Fruit fly (Drosophila melanogaster) whole organism, wandering third instar larva: ENCODE measurements around the gene CG14147.
A peak's percentile ranks its signal among the peaks of the same experiment; 100 is the strongest.

Experiments used
- Abd-B ChIP-seq: fragments of >200 bp; optimal IDR thresholded peaks from 2 replicates; lab custom pipeline; 2017; ENCODE audit warnings: missing biosample characterization, missing genetic modification characterization
- CG32264 ChIP-seq: fragments of 200-800 bp; sonication (Bioruptor generic); optimal IDR thresholded peaks from 2 replicates; lab custom pipeline; 2016; ENCODE audit warnings: missing biosample characterization, missing genetic modification characterization
- CG9705 ChIP-seq: fragments of 200-800 bp; sonication (Bioruptor generic); optimal IDR thresholded peaks from 2 replicates; lab custom pipeline; 2018; ENCODE audit warnings: missing biosample characterization, mild to moderate bottlenecking, missing genetic modification characterization
- CrebA ChIP-seq: fragments of 200-800 bp; sonication (Bioruptor generic); optimal IDR thresholded peaks from 2 replicates; lab custom pipeline; 2016; ENCODE audit warnings: missing biosample characterization, mild to moderate bottlenecking, missing genetic modification characterization, borderline replicate concordance
- Dfd ChIP-seq: fragments of >200 bp; optimal IDR thresholded peaks from 2 replicates; lab custom pipeline; 2017; ENCODE audit warnings: missing biosample characterization, missing genetic modification characterization
- Dif ChIP-seq: fragments of 200-275, 200-300 bp; sonication (Bioruptor generic); optimal IDR thresholded peaks from 2 replicates; lab custom pipeline; 2018; ENCODE audit warnings: missing biosample characterization, missing genetic modification characterization; ENCODE audit not compliant: partially characterized antibody
- GATAd ChIP-seq: sonication (Bioruptor generic); optimal IDR thresholded peaks from 2 replicates; lab custom pipeline; 2016; ENCODE audit warnings: missing biosample characterization, missing genetic modification characterization
- HLH106 ChIP-seq: fragments of 200-800 bp; optimal IDR thresholded peaks from 3 replicates; lab custom pipeline; 2019; ENCODE audit warnings: missing biosample characterization, mild to moderate bottlenecking, missing genetic modification characterization, moderate library complexity
- Hnf4 ChIP-seq: fragments of 200-800 bp; sonication (Bioruptor generic); optimal IDR thresholded peaks from 2 replicates; lab custom pipeline; 2016; ENCODE audit warnings: missing biosample characterization, mild to moderate bottlenecking, missing genetic modification characterization
- Hr78 ChIP-seq: fragments of >200 bp; optimal IDR thresholded peaks from 2 replicates; lab custom pipeline; 2017; ENCODE audit warnings: missing biosample characterization, missing genetic modification characterization
- Hr83 ChIP-seq: fragments of 200-300 bp; sonication (Bioruptor generic); optimal IDR thresholded peaks from 2 replicates; lab custom pipeline; 2016; ENCODE audit warnings: missing biosample characterization, mild to moderate bottlenecking, missing genetic modification characterization, moderate library complexity; ENCODE audit not compliant: poor library complexity, severe bottlenecking
- Jra ChIP-seq: sonication (Bioruptor generic); optimal IDR thresholded peaks from 2 replicates; lab custom pipeline; 2016; ENCODE audit warnings: missing biosample characterization, missing genetic modification characterization
- Mio ChIP-seq: sonication (Bioruptor generic); optimal IDR thresholded peaks from 2 replicates; lab custom pipeline; 2016; ENCODE audit warnings: missing biosample characterization, missing genetic modification characterization
- N ChIP-seq: fragments of >200 bp; optimal IDR thresholded peaks from 2 replicates; lab custom pipeline; 2018; ENCODE audit warnings: missing biosample characterization, missing external identifiers, missing genetic modification characterization
- OdsH ChIP-seq: fragments of 200-800 bp; sonication (Bioruptor generic); optimal IDR thresholded peaks from 2 replicates; lab custom pipeline; 2016; ENCODE audit warnings: missing biosample characterization, mild to moderate bottlenecking, missing genetic modification characterization
- Rel ChIP-seq, 2 experiments: fragments of 200-800 bp; sonication (Bioruptor generic) in 1 of 2; optimal IDR thresholded peaks; 2 replicates in 1 of 2; 3 replicates in 1 of 2; lab custom pipeline; 2016 to 2019; ENCODE audit warnings: mild to moderate bottlenecking in 2 of 2, missing biosample characterization in 2 of 2, missing genetic modification characterization in 2 of 2, moderate library complexity in 1 of 2
- Sp1 ChIP-seq: fragments of 200-800 bp; sonication (Bioruptor generic); optimal IDR thresholded peaks from 3 replicates; lab custom pipeline; 2019; ENCODE audit warnings: missing biosample characterization, mild to moderate bottlenecking, missing genetic modification characterization, moderate library complexity
- Vsx2 ChIP-seq: fragments of 200-300, 225-300 bp; sonication (Bioruptor generic); optimal IDR thresholded peaks from 2 replicates; lab custom pipeline; 2018; ENCODE audit warnings: missing biosample characterization, missing genetic modification characterization; ENCODE audit not compliant: partially characterized antibody
- br ChIP-seq: fragments of 200-800 bp; sonication (Bioruptor generic); optimal IDR thresholded peaks from 2 replicates; lab custom pipeline; 2016; ENCODE audit warnings: missing biosample characterization, missing genetic modification characterization
- dl ChIP-seq, 2 experiments: fragments of 175-275, 200-275 bp in 1 of 2; fragments of 200-275 bp in 1 of 2; sonication (Bioruptor generic); optimal IDR thresholded peaks; lab custom pipeline; 2018; ENCODE audit warnings: mild to moderate bottlenecking in 2 of 2, missing biosample characterization in 2 of 2, missing genetic modification characterization in 2 of 2, moderate library complexity in 2 of 2; ENCODE audit not compliant: partially characterized antibody in 2 of 2, insufficient read depth in 1 of 2
- dmrt93B ChIP-seq: fragments of 200-800 bp; sonication (Bioruptor generic); optimal IDR thresholded peaks from 2 replicates; lab custom pipeline; 2018; ENCODE audit warnings: missing biosample characterization, mild to moderate bottlenecking, missing genetic modification characterization
- dsf ChIP-seq: sonication (Bioruptor generic); optimal IDR thresholded peaks from 2 replicates; lab custom pipeline; 2016; ENCODE audit warnings: missing biosample characterization, missing genetic modification characterization, borderline replicate concordance
- ey ChIP-seq: fragments of 200-800 bp; sonication (Bioruptor generic); optimal IDR thresholded peaks from 2 replicates; lab custom pipeline; 2016; ENCODE audit warnings: missing biosample characterization, missing genetic modification characterization
- foxo ChIP-seq, 2 experiments: fragments of 200-800 bp; sonication (Bioruptor generic); optimal IDR thresholded peaks; 2 replicates in 1 of 2; 3 replicates in 1 of 2; lab custom pipeline; 2016 to 2017; ENCODE audit warnings: missing biosample characterization in 2 of 2, missing genetic modification characterization in 2 of 2
- fru ChIP-seq: fragments of 200-800 bp; sonication (Bioruptor generic); optimal IDR thresholded peaks from 3 replicates; lab custom pipeline; 2016; ENCODE audit warnings: missing biosample characterization, mild to moderate bottlenecking, missing genetic modification characterization
- h ChIP-seq: fragments of 200-800 bp; sonication (Bioruptor generic); optimal IDR thresholded peaks from 3 replicates; lab custom pipeline; 2016; ENCODE audit warnings: missing biosample characterization, mild to moderate bottlenecking, missing genetic modification characterization
- jim ChIP-seq: fragments of 175-275, 200-325 bp; sonication (Bioruptor generic); optimal IDR thresholded peaks from 2 replicates; lab custom pipeline; 2016; ENCODE audit warnings: missing biosample characterization, mild to moderate bottlenecking, missing genetic modification characterization
- lola ChIP-seq: fragments of >200 bp; optimal IDR thresholded peaks from 2 replicates; lab custom pipeline; 2017; ENCODE audit warnings: missing biosample characterization, missing genetic modification characterization
- pan ChIP-seq: fragments of >200 bp; optimal IDR thresholded peaks from 2 replicates; lab custom pipeline; 2017
- psq ChIP-seq: fragments of 200-800 bp; sonication (Bioruptor generic); optimal IDR thresholded peaks from 3 replicates; lab custom pipeline; 2017; ENCODE audit warnings: missing biosample characterization, mild to moderate bottlenecking, missing genetic modification characterization, moderate library complexity
- rgr ChIP-seq: fragments of 200-800 bp; sonication (Bioruptor generic); optimal IDR thresholded peaks from 3 replicates; lab custom pipeline; 2016; ENCODE audit warnings: missing biosample characterization, mild to moderate bottlenecking, missing genetic modification characterization
- sage ChIP-seq: fragments of 200-800 bp; sonication (Bioruptor generic); optimal IDR thresholded peaks from 2 replicates; lab custom pipeline; 2016; ENCODE audit warnings: missing biosample characterization, mild to moderate bottlenecking, missing genetic modification characterization
- sv ChIP-seq: fragments of 200-800 bp; sonication (Bioruptor generic); optimal IDR thresholded peaks from 3 replicates; lab custom pipeline; 2016; ENCODE audit warnings: missing biosample characterization, missing genetic modification characterization
- tai ChIP-seq: sonication (Bioruptor generic); optimal IDR thresholded peaks from 2 replicates; lab custom pipeline; 2016; ENCODE audit warnings: missing biosample characterization, missing genetic modification characterization
- usp ChIP-seq: fragments of >200 bp; optimal IDR thresholded peaks from 2 replicates; lab custom pipeline; 2017; ENCODE audit warnings: missing biosample characterization, missing genetic modification characterization
- woc ChIP-seq: sonication (Bioruptor generic); optimal IDR thresholded peaks from 2 replicates; lab custom pipeline; 2016; ENCODE audit warnings: missing biosample characterization, mild to moderate bottlenecking, missing genetic modification characterization

CG14147 gene

DNA sequence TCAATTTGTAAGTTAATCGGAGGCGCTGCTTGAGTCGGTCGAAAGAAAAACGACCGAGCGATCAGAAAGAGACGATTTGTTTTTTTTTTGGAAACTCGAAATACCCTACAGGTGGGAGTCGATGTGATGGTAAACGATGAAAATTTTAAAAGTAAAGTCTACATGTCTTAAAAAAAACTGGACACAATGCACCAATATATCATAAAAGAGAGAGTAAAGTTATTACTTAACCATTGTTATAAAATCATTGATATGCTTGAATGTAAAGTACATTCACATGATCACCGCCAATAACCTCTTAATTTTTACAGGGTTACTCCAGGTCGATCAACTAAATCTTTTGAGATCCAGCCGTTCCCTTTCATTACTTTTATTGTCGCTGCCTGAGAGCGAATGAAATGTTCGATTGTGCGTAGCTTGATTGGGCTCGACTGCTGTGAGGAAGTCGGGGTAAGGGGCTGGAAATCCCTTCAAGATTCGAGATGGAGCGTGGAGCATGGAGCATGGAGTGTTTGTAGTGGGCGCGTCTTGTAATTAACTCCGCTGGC is 20.3 kb upstream of the CG14147 start:
- no peak for TF ChIP-seq Dif (GFP tag; lab: Kevin White, UChicago)
- TF ChIP-seq h (GFP tag; lab: Kevin White, UChicago), result peak; percentile 39
- peak; percentile 17 for TF ChIP-seq psq (GFP tag; lab: Kevin White, UChicago)
- TF ChIP-seq CG32264 (GFP tag; lab: Kevin White, UChicago), result no peak
- TF ChIP-seq OdsH (GFP tag; lab: Kevin White, UChicago), result peak; percentile 25
- no peak for TF ChIP-seq rgr (GFP tag; lab: Kevin White, UChicago)
- no peak for TF ChIP-seq Mio (GFP tag; lab: Kevin White, UChicago)
- TF ChIP-seq dl (GFP tag; optimal IDR thresholded peaks at IDR 0.05; lab: Kevin White, UChicago; ENCODE audit: insufficient read depth in 1 of 2, partially characterized antibody in 2 of 2), result no peak
- peak; percentile 37 for TF ChIP-seq ey (GFP tag; lab: Kevin White, UChicago)
- peak; percentile 75 for TF ChIP-seq fru (GFP tag; lab: Kevin White, UChicago)
- TF ChIP-seq Abd-B (GFP tag; lab: Kevin White, UChicago), result no peak
- peak; percentile 64 for TF ChIP-seq woc (GFP tag; lab: Kevin White, UChicago)
- no peak for TF ChIP-seq Vsx2 (GFP tag; lab: Kevin White, UChicago)
- TF ChIP-seq sv (GFP tag; lab: Kevin White, UChicago), result no peak
- peak; percentile 36 for TF ChIP-seq Sp1 (GFP tag; lab: Kevin White, UChicago)
- peak in 1 of 2 experiments; percentile 42 for TF ChIP-seq foxo (GFP tag; optimal IDR thresholded peaks at IDR 0.05; lab: Kevin White, UChicago)
- TF ChIP-seq, all 38 proteins: peak for 8

DNA sequence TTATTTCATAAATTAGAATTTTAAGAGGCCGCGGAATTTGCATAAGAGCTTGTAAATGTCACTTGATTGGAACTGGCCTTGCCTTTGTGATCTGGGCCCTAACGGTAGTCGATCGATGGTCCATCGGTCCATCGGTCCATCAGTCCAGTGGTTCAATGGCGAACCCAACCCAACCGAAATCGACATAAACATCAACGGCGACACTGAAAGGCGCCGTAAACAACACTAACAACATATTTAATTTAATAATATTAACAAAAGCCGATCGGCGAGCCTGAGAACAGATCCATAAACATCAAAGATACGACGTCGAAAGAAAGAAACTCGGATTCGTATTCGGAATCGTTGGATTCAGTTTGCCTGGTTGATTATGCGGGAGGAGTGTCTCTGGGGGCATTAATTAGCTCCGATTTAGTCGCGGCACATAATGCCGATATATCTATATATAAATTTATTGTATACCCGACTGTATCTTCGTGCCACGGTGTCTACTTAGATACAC is 18.8 kb upstream of the CG14147 start:
- TF ChIP-seq foxo (GFP tag; optimal IDR thresholded peaks at IDR 0.05; lab: Kevin White, UChicago), result no peak

DNA sequence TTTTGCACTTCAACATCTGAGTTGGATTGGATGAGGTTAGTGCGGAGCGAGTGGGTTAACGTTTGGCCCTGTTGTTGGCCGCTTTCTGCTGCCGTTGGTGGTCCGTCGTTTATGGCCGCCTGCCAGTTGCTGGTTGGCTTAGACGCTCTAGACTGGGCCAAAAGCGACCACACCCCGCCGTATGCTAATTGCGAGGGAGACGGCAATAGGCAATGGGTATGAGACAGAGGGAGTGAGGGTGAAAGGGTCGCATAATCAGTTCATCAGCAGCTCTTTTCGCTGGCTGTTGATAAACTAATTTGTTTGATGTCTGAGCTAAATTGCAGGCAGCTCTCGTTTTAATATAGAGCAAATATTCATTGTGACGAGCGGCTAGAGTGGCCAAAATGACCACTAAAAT is 15.9 kb upstream of the CG14147 start:
- TF ChIP-seq Abd-B (GFP tag; lab: Kevin White, UChicago) (no peak), Hr78 (GFP tag; lab: Kevin White, UChicago) (no peak), jim (GFP tag; lab: Kevin White, UChicago) (no peak), psq (GFP tag; lab: Kevin White, UChicago) (no peak), sv (GFP tag; lab: Kevin White, UChicago) (no peak), sage (no peak), N (GFP tag; lab: Kevin White, UChicago) (no peak), rgr (GFP tag; lab: Kevin White, UChicago) (no peak), Jra (GFP tag; lab: Kevin White, UChicago) (no peak), CrebA (GFP tag; lab: Kevin White, UChicago) (no peak), CG32264 (GFP tag; lab: Kevin White, UChicago) (no peak), ey (GFP tag; lab: Kevin White, UChicago) (no peak), Dfd (GFP tag; lab: Kevin White, UChicago) (no peak), dmrt93B (GFP tag; lab: Kevin White, UChicago) (no peak)

- TF ChIP-seq Jra (GFP tag; lab: Kevin White, UChicago) (no peak), Hnf4 (GFP tag; lab: Kevin White, UChicago) (no peak), Rel (GFP tag; optimal IDR thresholded peaks at IDR 0.05; lab: Kevin White, UChicago) (no peak), Rel (tag; optimal IDR thresholded peaks at IDR 0.05; lab: Kevin White, UChicago) (no peak), OdsH (GFP tag; lab: Kevin White, UChicago) (no peak), HLH106 (no peak)
Observed at dm6 chr3L:10957843-10958242, 14.6 kb upstream of the CG14147 start.

DNA sequence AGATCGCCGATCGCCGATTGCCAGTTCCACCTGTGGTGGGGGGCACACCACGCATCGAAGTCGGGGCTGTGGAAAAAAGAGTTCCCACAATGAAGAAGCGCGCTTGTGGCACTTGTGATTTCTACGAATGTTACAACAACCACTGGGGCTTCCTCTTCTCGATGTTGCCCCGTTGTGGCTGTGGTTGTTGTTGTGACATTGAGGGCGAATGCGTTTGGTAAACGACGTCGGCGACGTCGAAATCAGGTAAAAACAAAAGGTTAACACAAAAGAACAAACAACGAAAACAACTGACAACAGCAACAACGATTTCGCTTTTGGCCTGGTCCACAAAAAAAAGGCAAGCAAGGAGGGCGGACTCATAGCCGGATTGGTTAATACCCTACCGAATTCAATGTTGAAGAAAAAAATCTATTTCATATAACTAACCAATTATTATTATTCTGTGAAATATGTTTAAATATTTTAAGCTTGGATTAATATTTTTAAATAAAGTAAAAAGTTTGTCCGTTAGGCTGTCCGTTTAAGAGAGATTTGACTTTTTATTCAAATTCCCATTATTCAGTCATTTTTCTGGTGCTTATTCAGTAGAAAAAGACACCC is 13.7 kb upstream of the CG14147 start:
- TF ChIP-seq CG32264 (GFP tag; lab: Kevin White, UChicago), result no peak
- TF ChIP-seq GATAd (GFP tag; lab: Kevin White, UChicago), result no peak
- TF ChIP-seq dsf (GFP tag; lab: Kevin White, UChicago), result no peak
- TF ChIP-seq psq (GFP tag; lab: Kevin White, UChicago), result peak; percentile 13
- TF ChIP-seq br (GFP tag; lab: Kevin White, UChicago), result no peak
- peak; percentile 18 for TF ChIP-seq HLH106
- no peak for TF ChIP-seq Dfd (GFP tag; lab: Kevin White, UChicago)
- TF ChIP-seq pan (lab: Kevin White, UChicago), result no peak
- TF ChIP-seq lola (GFP tag; lab: Kevin White, UChicago), result no peak
- TF ChIP-seq N (GFP tag; lab: Kevin White, UChicago), result no peak
- no peak for TF ChIP-seq dl (GFP tag; optimal IDR thresholded peaks at IDR 0.05; lab: Kevin White, UChicago; ENCODE audit: insufficient read depth in 1 of 2, partially characterized antibody in 2 of 2)
- TF ChIP-seq Dif (GFP tag; lab: Kevin White, UChicago), result no peak
- no peak for TF ChIP-seq Hr78 (GFP tag; lab: Kevin White, UChicago)
- no peak for TF ChIP-seq tai
- TF ChIP-seq CG9705 (GFP tag; lab: Kevin White, UChicago), result no peak
- TF ChIP-seq Hr83 (GFP tag; lab: Kevin White, UChicago), result no peak
- TF ChIP-seq Vsx2 (GFP tag; lab: Kevin White, UChicago), result no peak
- TF ChIP-seq h (GFP tag; lab: Kevin White, UChicago), result peak; percentile 24
- no peak for TF ChIP-seq CrebA (GFP tag; lab: Kevin White, UChicago)
- no peak for TF ChIP-seq sv (GFP tag; lab: Kevin White, UChicago)
- no peak for TF ChIP-seq usp (GFP tag; lab: Kevin White, UChicago)
- TF ChIP-seq Sp1 (GFP tag; lab: Kevin White, UChicago), result peak; percentile 22
- no peak for TF ChIP-seq Hnf4 (GFP tag; lab: Kevin White, UChicago)
- TF ChIP-seq Abd-B (GFP tag; lab: Kevin White, UChicago), result no peak
